Fruit fly (Drosophila melanogaster) whole organism, embryonic: ENCODE results near the gene CG7987.
A peak's percentile ranks its signal among the peaks of the same experiment; 100 is the strongest.

Experiments
- Ada2b ChIP-seq: fragments of 200-800 bp; sonication (Bioruptor generic); IDR thresholded peaks from 2 replicates; pipeline ENCODE4 v1.3.6; 2022; ENCODE audit warnings: missing biosample characterization, missing genetic modification characterization
- Asciz ChIP-seq: fragments of 200-800 bp; sonication (Bioruptor generic); optimal IDR thresholded peaks from 2 replicates; lab custom pipeline; 2017; ENCODE audit warnings: missing biosample characterization, mild to moderate bottlenecking, missing genetic modification characterization, missing genetic modification reagents
- B-H1 ChIP-seq: fragments of 200-800 bp; sonication (Bioruptor generic); IDR thresholded peaks from 3 replicates; pipeline ENCODE4 v1.3.6; 2022; ENCODE audit warnings: missing biosample characterization, missing genetic modification characterization
- CG11456 ChIP-seq: fragments of 200-800 bp; sonication (Bioruptor generic); IDR thresholded peaks from 3 replicates; pipeline ENCODE4 v1.3.6; 2022; ENCODE audit warnings: missing biosample characterization, missing genetic modification characterization
- CG11504 ChIP-seq: fragments of 200-800 bp; sonication (Bioruptor generic); optimal IDR thresholded peaks from 3 replicates; lab custom pipeline; 2019; ENCODE audit warnings: missing biosample characterization, mild to moderate bottlenecking, missing genetic modification characterization, moderate library complexity
- CG11695 ChIP-seq: fragments of 200-800 bp; sonication (Bioruptor generic); IDR thresholded peaks from 3 replicates; pipeline ENCODE4 v1.3.6; 2022; ENCODE audit warnings: missing biosample characterization, missing genetic modification characterization
- CG11723 ChIP-seq: fragments of 200-800 bp; sonication (Bioruptor generic); optimal IDR thresholded peaks from 2 replicates; lab custom pipeline; 2017; ENCODE audit warnings: missing biosample characterization, mild to moderate bottlenecking, missing genetic modification characterization
- CG12236 ChIP-seq: fragments of 200-800 bp; sonication (Bioruptor generic); optimal IDR thresholded peaks from 2 replicates; lab custom pipeline; 2016; ENCODE audit warnings: missing biosample characterization, missing genetic modification characterization
- CG12391 ChIP-seq: fragments of 200-800 bp; sonication (Bioruptor generic); optimal IDR thresholded peaks from 3 replicates; lab custom pipeline; 2018; ENCODE audit warnings: missing biosample characterization, mild to moderate bottlenecking, missing genetic modification characterization, moderate library complexity
- CG12659 ChIP-seq: fragments of 200-800 bp; sonication (Bioruptor generic); optimal IDR thresholded peaks from 3 replicates; lab custom pipeline; 2017; ENCODE audit warnings: mild to moderate bottlenecking, missing biosample characterization, missing genetic modification reagents, missing genetic modification characterization
- CG13123 ChIP-seq: fragments of 200-800 bp; sonication (Bioruptor generic); optimal IDR thresholded peaks from 2 replicates; lab custom pipeline; 2016; ENCODE audit warnings: missing biosample characterization, missing genetic modification characterization
- CG15011 ChIP-seq: fragments of 200-800 bp; sonication (Bioruptor generic); optimal IDR thresholded peaks from 3 replicates; lab custom pipeline; 2018; ENCODE audit warnings: missing biosample characterization, mild to moderate bottlenecking, missing genetic modification characterization
- CG16815 ChIP-seq: fragments of 200-800 bp; sonication (Bioruptor generic); optimal IDR thresholded peaks from 3 replicates; lab custom pipeline; 2017; ENCODE audit warnings: missing biosample characterization, mild to moderate bottlenecking, missing genetic modification characterization
- CG18599 ChIP-seq: fragments of 200-800 bp; sonication (Bioruptor generic); optimal IDR thresholded peaks from 3 replicates; lab custom pipeline; 2017; ENCODE audit warnings: missing biosample characterization, missing genetic modification characterization, mild to moderate bottlenecking, moderate library complexity, missing genetic modification reagents
- CG2116 ChIP-seq: fragments of 200-800 bp; sonication (Bioruptor generic); optimal IDR thresholded peaks from 3 replicates; lab custom pipeline; 2018; ENCODE audit warnings: missing biosample characterization, mild to moderate bottlenecking, missing genetic modification characterization
- CG2678 ChIP-seq: fragments of 200-800 bp; sonication (Bioruptor generic); optimal IDR thresholded peaks from 3 replicates; lab custom pipeline; 2019; ENCODE audit warnings: missing biosample characterization, mild to moderate bottlenecking, missing genetic modification characterization, moderate library complexity
- CG3065 ChIP-seq: fragments of 200-800 bp; sonication (Bioruptor generic); optimal IDR thresholded peaks from 2 replicates; lab custom pipeline; 2016; ENCODE audit warnings: missing biosample characterization, missing genetic modification characterization
- CG31441 ChIP-seq: fragments of 200-800 bp; sonication (Bioruptor generic); IDR thresholded peaks from 2 replicates; pipeline ENCODE4 v1.3.6; 2022; ENCODE audit warnings: missing biosample characterization, missing genetic modification characterization
- CG4404 ChIP-seq: fragments of 200-800 bp; sonication (Bioruptor generic); IDR thresholded peaks from 2 replicates; pipeline ENCODE4 v1.3.6; 2022; ENCODE audit warnings: missing biosample characterization, missing genetic modification characterization
- CG7372 ChIP-seq: fragments of 200-800 bp; sonication (Bioruptor generic); IDR thresholded peaks from 2 replicates; pipeline ENCODE4 v1.3.6; 2022; ENCODE audit warnings: missing biosample characterization, missing genetic modification characterization
- CG7745 ChIP-seq: fragments of 200-800 bp; sonication (Bioruptor generic); optimal IDR thresholded peaks from 2 replicates; lab custom pipeline; 2018; ENCODE audit warnings: missing biosample characterization, mild to moderate bottlenecking, missing genetic modification characterization, moderate library complexity
- CG8089 ChIP-seq: fragments of 200-800 bp; sonication (Bioruptor generic); optimal IDR thresholded peaks from 3 replicates; lab custom pipeline; 2016; ENCODE audit warnings: missing biosample characterization, missing genetic modification characterization
- CG8281 ChIP-seq: fragments of 200-800 bp; sonication (Bioruptor generic); optimal IDR thresholded peaks from 2 replicates; lab custom pipeline; 2018; ENCODE audit warnings: missing biosample characterization, mild to moderate bottlenecking, missing genetic modification characterization, moderate library complexity
- CG8478 ChIP-seq: fragments of >200 bp; optimal IDR thresholded peaks from 2 replicates; lab custom pipeline; 2018
- CG9932 ChIP-seq: fragments of 200-800 bp; sonication (Bioruptor generic); IDR thresholded peaks from 2 replicates; pipeline ENCODE4 v1.3.6; 2022; ENCODE audit warnings: missing biosample characterization, missing genetic modification characterization
- Fer1 ChIP-seq: fragments of 200-800 bp; sonication (Bioruptor generic); optimal IDR thresholded peaks from 2 replicates; lab custom pipeline; 2017; ENCODE audit warnings: missing biosample characterization, mild to moderate bottlenecking, missing genetic modification characterization
- Gsc ChIP-seq: fragments of 200-800 bp; sonication (Bioruptor generic); IDR thresholded peaks from 2 replicates; pipeline ENCODE4 v1.3.6; 2022; ENCODE audit warnings: missing biosample characterization, missing genetic modification characterization
- Hmr ChIP-seq: fragments of 200-800 bp; sonication (Bioruptor generic); optimal IDR thresholded peaks from 3 replicates; lab custom pipeline; 2017; ENCODE audit warnings: mild to moderate bottlenecking, missing biosample characterization, missing genetic modification reagents, missing genetic modification characterization
- Hr78 ChIP-seq, 2 experiments: fragments of 200-800 bp in 1 of 2; fragments of >200 bp in 1 of 2; sonication (Bioruptor generic) in 1 of 2; optimal IDR thresholded peaks; 2 replicates each; lab custom pipeline; 2017 to 2019; ENCODE audit warnings: missing biosample characterization in 2 of 2, missing genetic modification characterization in 2 of 2, mild to moderate bottlenecking in 1 of 2, moderate library complexity in 1 of 2
- Mrtf ChIP-seq: fragments of 200-800 bp; sonication (Bioruptor generic); IDR thresholded peaks from 3 replicates; pipeline ENCODE4 v1.3.6; 2022; ENCODE audit warnings: missing biosample characterization, missing genetic modification characterization
- Oli ChIP-seq: fragments of 200-800 bp; sonication (Bioruptor generic); optimal IDR thresholded peaks from 2 replicates; lab custom pipeline; 2018; ENCODE audit warnings: missing biosample characterization, mild to moderate bottlenecking, missing genetic modification characterization, moderate library complexity
- Sry-β ChIP-seq: fragments of 200-800 bp; sonication (Bioruptor generic); optimal IDR thresholded peaks from 2 replicates; lab custom pipeline; 2018; ENCODE audit warnings: missing biosample characterization, mild to moderate bottlenecking, missing genetic modification characterization, moderate library complexity
- Xbp1 ChIP-seq: fragments of 200-800 bp; sonication (Bioruptor generic); optimal IDR thresholded peaks from 3 replicates; lab custom pipeline; 2016; ENCODE audit warnings: missing biosample characterization, mild to moderate bottlenecking, missing genetic modification characterization
- ac ChIP-seq: fragments of 200-800 bp; sonication (Bioruptor generic); optimal IDR thresholded peaks from 3 replicates; lab custom pipeline; 2017; ENCODE audit warnings: missing biosample characterization, mild to moderate bottlenecking, missing genetic modification characterization
- bcd ChIP-seq: fragments of 200-800 bp; sonication (Bioruptor generic); optimal IDR thresholded peaks from 2 replicates; lab custom pipeline; 2017; ENCODE audit warnings: missing biosample characterization, mild to moderate bottlenecking, missing genetic modification characterization
- bowl ChIP-seq: fragments of 200-800 bp; sonication (Bioruptor generic); IDR thresholded peaks from 2 replicates; pipeline ENCODE4 v1.3.6; 2022; ENCODE audit warnings: missing biosample characterization, missing genetic modification characterization
- cad ChIP-seq: fragments of >200 bp; optimal IDR thresholded peaks from 2 replicates; lab custom pipeline; 2017; ENCODE audit warnings: missing biosample characterization, missing genetic modification characterization
- chif ChIP-seq, 2 experiments: fragments of 200-800 bp; sonication (Bioruptor generic); optimal IDR thresholded peaks; 3 replicates each; lab custom pipeline; 2016; ENCODE audit warnings: missing biosample characterization in 2 of 2, missing genetic modification characterization in 2 of 2
- dati ChIP-seq: fragments of 200-800 bp; sonication (Bioruptor generic); IDR thresholded peaks from 2 replicates; pipeline ENCODE4 v1.3.6; 2022; ENCODE audit warnings: missing biosample characterization, missing genetic modification characterization
- dmrt99B ChIP-seq: fragments of 200-800 bp; sonication (Bioruptor generic); optimal IDR thresholded peaks from 2 replicates; lab custom pipeline; 2018; ENCODE audit warnings: missing biosample characterization, mild to moderate bottlenecking, missing genetic modification characterization, moderate library complexity
- dysf ChIP-seq: fragments of 200-800 bp; sonication (Bioruptor generic); IDR thresholded peaks from 3 replicates; pipeline ENCODE4 v1.3.6; 2022; ENCODE audit warnings: missing biosample characterization, missing genetic modification characterization
- ems ChIP-seq: fragments of 200-800 bp; sonication (Bioruptor generic); optimal IDR thresholded peaks from 3 replicates; lab custom pipeline; 2016; ENCODE audit warnings: missing biosample characterization, missing genetic modification characterization
- gem ChIP-seq: fragments of 200-800 bp; sonication (Bioruptor generic); optimal IDR thresholded peaks from 2 replicates; lab custom pipeline; 2019; ENCODE audit warnings: missing biosample characterization, mild to moderate bottlenecking, missing genetic modification characterization, moderate library complexity
- hth ChIP-seq: fragments of >200 bp; optimal IDR thresholded peaks from 2 replicates; lab custom pipeline; 2017; ENCODE audit warnings: inconsistent platforms
- knrl ChIP-seq: fragments of 200-800 bp; sonication (Bioruptor generic); IDR thresholded peaks from 3 replicates; pipeline ENCODE4 v1.3.6; 2022; ENCODE audit warnings: missing biosample characterization, missing genetic modification characterization; ENCODE audit not compliant: partially characterized antibody
- odd ChIP-seq: fragments of 200-800 bp; sonication (Bioruptor generic); optimal IDR thresholded peaks from 2 replicates; lab custom pipeline; 2017; ENCODE audit warnings: missing biosample characterization, mild to moderate bottlenecking, missing genetic modification characterization
- row ChIP-seq: fragments of 200-800 bp; sonication (Bioruptor generic); IDR thresholded peaks from 3 replicates; pipeline ENCODE4 v1.3.6; 2022; ENCODE audit warnings: missing biosample characterization, missing genetic modification characterization
- sima ChIP-seq: fragments of 200-800 bp; sonication (Bioruptor generic); optimal IDR thresholded peaks from 2 replicates; lab custom pipeline; 2016; ENCODE audit warnings: missing biosample characterization, missing genetic modification characterization
- slp2 ChIP-seq: fragments of 200-800 bp; sonication (Bioruptor generic); optimal IDR thresholded peaks from 2 replicates; lab custom pipeline; 2016; ENCODE audit warnings: missing biosample characterization, missing genetic modification characterization
- stwl ChIP-seq: fragments of 200-800 bp; sonication (Bioruptor generic); optimal IDR thresholded peaks from 3 replicates; lab custom pipeline; 2018; ENCODE audit warnings: missing biosample characterization, mild to moderate bottlenecking, missing genetic modification characterization, moderate library complexity
- wor ChIP-seq: fragments of 200-800 bp; sonication (Bioruptor generic); IDR thresholded peaks from 2 replicates; pipeline ENCODE4 v1.3.6; 2022; ENCODE audit warnings: missing biosample characterization, missing genetic modification characterization
- zen ChIP-seq: fragments of 200-800 bp; sonication (Bioruptor generic); optimal IDR thresholded peaks from 3 replicates; lab custom pipeline; 2018; ENCODE audit warnings: missing biosample characterization, mild to moderate bottlenecking, missing genetic modification characterization, moderate library complexity

CG7987 gene

DNA sequence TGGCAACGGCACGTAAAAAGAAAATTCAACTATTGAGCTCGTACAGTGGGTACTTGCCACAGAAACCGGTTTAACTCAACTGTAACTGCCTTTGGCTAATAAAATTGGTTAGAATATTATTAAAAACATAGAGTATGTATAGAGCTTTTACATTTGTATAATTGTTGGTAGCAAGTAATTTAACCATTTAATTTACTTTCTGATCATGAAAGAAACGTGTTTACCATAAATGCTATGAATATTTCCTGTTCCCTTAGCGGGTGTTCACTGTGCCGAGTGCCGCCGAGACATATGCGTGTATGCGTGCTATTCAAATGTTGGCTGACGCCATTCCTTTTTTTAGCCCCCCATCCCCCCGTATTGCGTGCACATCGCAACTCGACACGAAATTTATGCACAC lies 26.9 kb downstream of the CG7987 start (continued):
- TF ChIP-seq B-H1 (GFP tag; lab: Robert Waterston, UW) (no peak), Hr78 (GFP tag; optimal IDR thresholded peaks at IDR 0.05; lab: Kevin White, UChicago) (no peak), wor (GFP tag; lab: Robert Waterston, UW) (no peak), CG8281 (tag; lab: Kevin White, UChicago) (no peak), CG3065 (GFP tag; lab: Kevin White, UChicago) (no peak), row (GFP tag; lab: Robert Waterston, UW) (peak; percentile 62), Gsc (no peak), stwl (no peak), odd (GFP tag; lab: Kevin White, UChicago) (no peak), CG11695 (GFP tag; lab: Robert Waterston, UW) (no peak), dati (no peak), bowl (GFP tag; lab: Robert Waterston, UW) (no peak), CG11456 (no peak), Sry-β (GFP tag; lab: Kevin White, UChicago) (no peak), dmrt99B (tag; lab: Kevin White, UChicago) (peak; percentile 20), knrl (no peak), hth (lab: Kevin White, UChicago) (no peak), ac (no peak), CG4404 (GFP tag; lab: Robert Waterston, UW) (no peak), ems (no peak), Hmr (peak; percentile 10), gem (tag; lab: Kevin White, UChicago) (peak; percentile 9), CG31441 (GFP tag; lab: Robert Waterston, UW) (no peak), Asciz (GFP tag; lab: Kevin White, UChicago) (no peak), CG11723 (no peak), CG13123 (GFP tag; lab: Kevin White, UChicago) (no peak), Xbp1 (GFP tag; lab: Kevin White, UChicago) (no peak), Mrtf (GFP tag; lab: Robert Waterston, UW) (no peak), CG7745 (tag; lab: Kevin White, UChicago) (no peak), CG11504 (tag; lab: Kevin White, UChicago) (peak; percentile 28), CG12659 (GFP tag; lab: Kevin White, UChicago) (no peak), CG2116 (GFP tag; lab: Kevin White, UChicago) (no peak), CG15011 (GFP tag; lab: Kevin White, UChicago) (no peak), slp2 (GFP tag; lab: Kevin White, UChicago) (no peak), Oli (no peak), CG8089 (no peak), CG7372 (GFP tag; lab: Robert Waterston, UW) (no peak), CG12236 (GFP tag; lab: Kevin White, UChicago) (no peak), cad (GFP tag; lab: Kevin White, UChicago) (no peak), dysf (0 out of 3 replicates have a peak, but pooled peaks have one; percentile 27), zen (tag; lab: Kevin White, UChicago) (no peak), CG16815 (GFP tag; lab: Kevin White, UChicago) (no peak), CG9932 (peak; percentile 32; the same call in 1 of the 2 replicates), CG12391 (tag; lab: Kevin White, UChicago) (no peak), CG2678 (peak; percentile 22), Fer1 (GFP tag; lab: Kevin White, UChicago) (peak; percentile 23), CG8478 (lab: Kevin White, UChicago) (no peak), chif (GFP tag; optimal IDR thresholded peaks at IDR 0.05; lab: Kevin White, UChicago) (no peak), Ada2b (GFP tag; lab: Robert Waterston, UW) (peak; percentile 27; the same call in 1 of the 2 replicates), bcd (GFP tag; lab: Kevin White, UChicago) (no peak), sima (GFP tag; lab: Kevin White, UChicago) (no peak), CG18599 (peak; percentile 50)
